Worm (Caenorhabditis elegans) whole organism, L2 larva: ENCODE measurements around the gene ZK971.1.

Experiments
- C34F6.9 ChIP-seq: fragments of 150-350 bp; optimal IDR thresholded peaks from 2 replicates; lab custom pipeline; 2014; ENCODE audit warnings: missing biosample characterization, missing genetic modification characterization
- Y55F3AM.14 ChIP-seq: fragments of 200-800 bp; sonication (Bioruptor generic); optimal IDR thresholded peaks from 2 replicates; lab custom pipeline; 2018; ENCODE audit warnings: mild to moderate bottlenecking, missing genetic modification characterization, missing compliant biosample characterization
- ZK546.5 ChIP-seq: sonication (generic microtip); optimal IDR thresholded peaks from 2 replicates; lab custom pipeline; 2017; ENCODE audit warnings: missing biosample characterization, missing genetic modification characterization
- crh-2 ChIP-seq: sonication (generic microtip); optimal IDR thresholded peaks from 2 replicates; lab custom pipeline; 2017; ENCODE audit warnings: missing biosample characterization, missing genetic modification characterization
- elt-1 ChIP-seq: fragments of 150-350 bp; optimal IDR thresholded peaks from 2 replicates; lab custom pipeline; 2014; ENCODE audit warnings: missing biosample characterization, missing genetic modification characterization
- elt-3 ChIP-seq: sonication (generic microtip); optimal IDR thresholded peaks from 2 replicates; lab custom pipeline; 2017; ENCODE audit warnings: missing biosample characterization, missing genetic modification characterization
- fos-1 ChIP-seq: fragments of 150-350 bp; optimal IDR thresholded peaks from 2 replicates; lab custom pipeline; 2014; ENCODE audit warnings: missing biosample characterization, missing genetic modification characterization
- lin-11 ChIP-seq: fragments of 150-350 bp; sonication (generic microtip); optimal IDR thresholded peaks from 2 replicates; lab custom pipeline; 2014; ENCODE audit warnings: missing biosample characterization, missing genetic modification characterization, inconsistent platforms, mixed read lengths
- lin-13 ChIP-seq: fragments of 150-350 bp; optimal IDR thresholded peaks from 2 replicates; lab custom pipeline; 2014; ENCODE audit warnings: missing biosample characterization, missing genetic modification reagents, missing genetic modification characterization
- lsy-2 ChIP-seq, 2 experiments: fragments of 150-350 bp in 1 of 2; sonication (generic microtip) in 1 of 2; optimal IDR thresholded peaks; 2 replicates each; lab custom pipeline; 2014 to 2017; ENCODE audit warnings: missing biosample characterization in 2 of 2, missing genetic modification characterization in 2 of 2
- mab-5 ChIP-seq: fragments of 150-350 bp; optimal IDR thresholded peaks from 2 replicates; lab custom pipeline; 2014; ENCODE audit warnings: missing biosample characterization, missing genetic modification characterization
- mbf-1 ChIP-seq: sonication (generic microtip); optimal IDR thresholded peaks from 2 replicates; lab custom pipeline; 2017; ENCODE audit warnings: missing biosample characterization, missing genetic modification characterization
- nhr-12 ChIP-seq: fragments of 150-350 bp; optimal IDR thresholded peaks from 2 replicates; lab custom pipeline; 2014; ENCODE audit warnings: missing biosample characterization, missing genetic modification characterization
- nhr-23 ChIP-seq: fragments of 150-350 bp; optimal IDR thresholded peaks from 2 replicates; lab custom pipeline; 2014; ENCODE audit warnings: missing biosample characterization, missing genetic modification reagents, missing genetic modification characterization
- nhr-237 ChIP-seq: fragments of 150-350 bp; optimal IDR thresholded peaks from 2 replicates; lab custom pipeline; 2014; ENCODE audit warnings: missing biosample characterization, missing genetic modification characterization
- sem-4 ChIP-seq: fragments of 150-350 bp; optimal IDR thresholded peaks from 2 replicates; lab custom pipeline; 2014; ENCODE audit warnings: missing biosample characterization, missing genetic modification reagents, missing genetic modification characterization
- snpc-4 ChIP-seq: fragments of 150-350 bp; optimal IDR thresholded peaks from 2 replicates; lab custom pipeline; 2014; ENCODE audit warnings: missing biosample characterization, missing genetic modification characterization
- unc-39 ChIP-seq: fragments of 150-350 bp; optimal IDR thresholded peaks from 2 replicates; lab custom pipeline; 2014; ENCODE audit warnings: missing biosample characterization, missing genetic modification characterization
- ztf-1 ChIP-seq: fragments of 200-800 bp; sonication (Bioruptor generic); conservative IDR thresholded peaks from 2 replicates; pipeline ENCODE4 v1.3.6; 2022; ENCODE audit warnings: missing genetic modification characterization, missing compliant biosample characterization
- ztf-11 ChIP-seq: sonication (generic microtip); optimal IDR thresholded peaks from 2 replicates; lab custom pipeline; 2017; ENCODE audit warnings: missing biosample characterization, missing genetic modification characterization

The ZK971.1 gene

ce11 chrII:10239595-10239994 is 39.9 kb downstream of the ZK971.1 start, which contains the start of gene mec-15:
Gene mec-15, minus strand, starts transcription at chrII:10239695.
- TF ChIP-seq fos-1 (tag; lab: Kevin White, UChicago) (no peak), ztf-1 (GFP tag; lab: Robert Waterston, UW) (no peak), nhr-237 (tag; lab: Kevin White, UChicago) (no peak), elt-3 (tag; lab: Kevin White, UChicago) (no peak), sem-4 (tag; lab: Kevin White, UChicago) (no peak), ZK546.5 (tag; lab: Kevin White, UChicago) (no peak)

- TF ChIP-seq lin-13 (GFP tag; lab: Kevin White, UChicago) (no peak), ZK546.5 (tag; lab: Kevin White, UChicago) (no peak), crh-2 (tag; lab: Kevin White, UChicago) (no peak), unc-39 (tag; lab: Kevin White, UChicago) (no peak), Y55F3AM.14 (GFP tag; lab: Kevin White, UChicago) (no peak), nhr-12 (no peak), fos-1 (tag; lab: Kevin White, UChicago) (no peak), lsy-2 (tag; optimal IDR thresholded peaks at IDR 0.05; lab: Kevin White, UChicago) (no peak), sem-4 (tag; lab: Kevin White, UChicago) (no peak), lin-11 (tag; lab: Kevin White, UChicago) (no peak), snpc-4 (no peak), ztf-1 (GFP tag; lab: Robert Waterston, UW) (no peak), mbf-1 (tag; lab: Kevin White, UChicago) (no peak), elt-1 (tag; lab: Kevin White, UChicago) (no peak)
- TF ChIP-seq, all 48 proteins: peak for 0
Measured at ce11 chrII:10234398-10234797, 45.1 kb downstream of the ZK971.1 start, which contains the start of gene ubxn-5. Gene ubxn-5, minus strand, starts transcription at chrII:10234498.

- no peak for TF ChIP-seq ztf-11 (tag; lab: Kevin White, UChicago)
- TF ChIP-seq C34F6.9 (tag; lab: Kevin White, UChicago) = no peak
- no peak for TF ChIP-seq nhr-23 (tag; lab: Kevin White, UChicago)
- TF ChIP-seq fos-1 (tag; lab: Kevin White, UChicago) = peak; percentile 39
- no peak for TF ChIP-seq ZK546.5 (tag; lab: Kevin White, UChicago)
- TF ChIP-seq snpc-4 = no peak
- no peak for TF ChIP-seq nhr-12
- TF ChIP-seq, all 48 proteins: peak for 1
Measured at ce11 chrII:10231874-10232273, 47.6 kb downstream of the ZK971.1 start.

- TF ChIP-seq nhr-12 (no peak), mab-5 (no peak)
Measured at ce11 chrII:10230972-10231371, 48.5 kb downstream of the ZK971.1 start, which contains the start of gene T01E8.8. Gene T01E8.8, plus strand, starts transcription at chrII:10231272.
